Worm (Caenorhabditis elegans): Measurements from ENCODE around the gene twk-43.

DNA sequence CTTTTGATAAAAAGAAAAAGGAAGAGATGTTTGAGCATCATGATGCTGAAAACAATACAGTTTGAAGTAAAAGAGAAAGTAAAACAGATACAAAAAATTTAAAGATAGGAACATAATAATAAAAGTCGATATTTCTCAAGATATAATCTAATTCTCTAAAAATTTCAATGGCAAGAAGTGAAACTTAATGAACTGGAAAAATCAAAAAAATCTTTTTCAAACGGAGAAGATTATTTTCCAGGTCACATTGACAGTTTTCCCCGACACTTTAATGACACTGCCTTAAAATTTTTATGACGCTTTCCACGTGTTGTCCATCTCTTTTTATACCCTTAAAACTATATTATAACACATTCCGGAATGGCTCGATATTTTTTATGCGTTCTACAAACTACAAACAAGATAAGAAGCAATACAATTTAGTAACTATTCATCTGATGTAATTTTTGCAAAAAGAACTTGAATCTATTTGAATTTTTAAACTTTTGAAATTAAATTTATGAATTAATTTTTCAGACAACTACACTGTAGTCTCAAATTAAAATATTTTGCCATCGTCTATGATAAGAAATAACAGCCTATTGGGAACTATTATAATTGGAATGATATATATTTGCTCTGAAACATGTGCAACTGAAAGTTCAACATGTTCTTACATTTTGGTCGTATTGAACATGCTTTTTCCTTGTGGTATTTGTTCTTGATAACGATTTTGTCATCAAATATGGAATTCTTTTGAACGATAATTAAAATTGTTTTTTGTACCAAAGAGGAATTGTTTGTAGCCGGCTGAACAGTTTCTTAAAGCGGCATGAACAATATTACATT, 20.9 kb upstream of the twk-43 start, which contains the start of gene C50B6.7:
- TF ChIP-seq nhr-12 (tag; optimal IDR thresholded peaks at IDR 0.05): no peak
- TF ChIP-seq elt-1 (tag; optimal IDR thresholded peaks at IDR 0.05; ENCODE audit: borderline replicate concordance, insufficient read depth): no peak

Data from whole organism, mixed stage, embryonic.